Worm (Caenorhabditis elegans) whole organism, midembryonic: ENCODE measurements around the gene C03B1.4.

Source experiments
- T22C8.4 ChIP-seq: fragments of 200-800 bp; sonication (Bioruptor generic); IDR thresholded peaks from 2 replicates; pipeline ENCODE4 v1.3.6; 2022; ENCODE audit warnings: missing genetic modification characterization, missing compliant biosample characterization
- cog-1 ChIP-seq: sonication (generic microtip); optimal IDR thresholded peaks from 2 replicates; lab custom pipeline; 2016; ENCODE audit warnings: missing genetic modification characterization, missing compliant biosample characterization
- flt-1 ChIP-seq: fragments of 200-800 bp; sonication (Bioruptor generic); IDR thresholded peaks from 2 replicates; pipeline ENCODE4 v1.3.6; 2022; ENCODE audit warnings: missing genetic modification characterization, missing compliant biosample characterization
- klf-2 ChIP-seq: fragments of 200-800 bp; sonication (Bioruptor generic); conservative IDR thresholded peaks from 2 replicates; pipeline ENCODE4 v1.3.6; 2022; ENCODE audit warnings: missing genetic modification reagents, missing genetic modification characterization, missing compliant biosample characterization
- med-1 ChIP-seq: sonication (generic microtip); optimal IDR thresholded peaks from 2 replicates; lab custom pipeline; 2017; ENCODE audit warnings: missing genetic modification characterization, mild to moderate bottlenecking, missing compliant biosample characterization, antibody characterized with exemption, missing genetic modification reagents; ENCODE audit not compliant: insufficient read depth
- ref-1 ChIP-seq: fragments of 200-800 bp; sonication (Bioruptor generic); conservative IDR thresholded peaks from 2 replicates; pipeline ENCODE4 v1.3.6; 2022; ENCODE audit warnings: missing genetic modification reagents, missing genetic modification characterization, missing compliant biosample characterization
- tab-1 ChIP-seq: fragments of 200-800 bp; sonication (Bioruptor generic); IDR thresholded peaks from 2 replicates; pipeline ENCODE4 v1.3.6; 2022; ENCODE audit warnings: missing genetic modification characterization, missing compliant biosample characterization
- ztf-23 ChIP-seq: fragments of 200-800 bp; sonication (Bioruptor generic); IDR thresholded peaks from 2 replicates; pipeline ENCODE4 v1.3.6; 2022; ENCODE audit warnings: missing genetic modification reagents, missing genetic modification characterization, missing compliant biosample characterization
- ztf-29 ChIP-seq: fragments of 200-800 bp; sonication (Bioruptor generic); IDR thresholded peaks from 2 replicates; pipeline ENCODE4 v1.3.6; 2022; ENCODE audit warnings: missing genetic modification reagents, missing genetic modification characterization, missing compliant biosample characterization

C03B1.4 gene

ce11 chrX:6364196-6364595 lies at the start of gene C03B1.4:
C03B1.4 (plus strand) TSS chrX:6364496.
- TF ChIP-seq tab-1 (no peak), med-1 (GFP tag; lab: Kevin White, UChicago) (no peak), cog-1 (tag; lab: Kevin White, UChicago) (no peak), ztf-29 (no peak), ref-1 (GFP tag; lab: Robert Waterston, UW) (no peak), T22C8.4 (GFP tag; lab: Robert Waterston, UW) (no peak), klf-2 (GFP tag; lab: Robert Waterston, UW) (no peak), flt-1 (GFP tag; lab: Robert Waterston, UW) (no peak), ztf-23 (GFP tag; lab: Robert Waterston, UW) (no peak)

ce11 chrX:6318803-6319202 lies 45.5 kb upstream of the C03B1.4 start:
- TF ChIP-seq ref-1 (GFP tag; lab: Robert Waterston, UW) (no peak), T22C8.4 (GFP tag; lab: Robert Waterston, UW) (no peak), klf-2 (GFP tag; lab: Robert Waterston, UW) (no peak), tab-1 (no peak), cog-1 (tag; lab: Kevin White, UChicago) (no peak), ztf-29 (no peak), flt-1 (GFP tag; lab: Robert Waterston, UW) (no peak), ztf-23 (GFP tag; lab: Robert Waterston, UW) (no peak), med-1 (GFP tag; lab: Kevin White, UChicago) (no peak)

DNA sequence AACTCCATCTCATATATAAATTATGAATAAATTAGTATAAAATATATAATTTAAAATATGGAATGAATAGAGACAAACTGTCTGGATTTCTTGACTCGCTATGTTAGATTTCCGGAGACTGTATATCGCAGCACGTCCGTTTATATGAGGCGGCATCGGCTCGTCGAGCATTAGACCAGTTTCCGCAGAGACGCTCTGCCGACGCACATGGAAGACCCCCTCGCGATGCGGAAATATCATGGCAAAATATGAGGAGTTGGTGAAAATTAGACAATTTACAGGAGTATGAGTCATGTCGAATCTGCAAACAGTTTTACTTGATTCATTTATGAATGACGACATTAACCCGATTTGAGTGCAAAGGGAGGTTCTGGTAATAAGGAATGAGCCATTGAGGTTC lies 44.8 kb upstream of the C03B1.4 start, which contains the start of gene chtb-3:
Gene chtb-3, minus strand, starts transcription at position 101 of the 400 bp plus-strand sequence.
- no peak for TF ChIP-seq tab-1
- TF ChIP-seq ref-1 (GFP tag; lab: Robert Waterston, UW) = no peak
- TF ChIP-seq ztf-29 = no peak
- TF ChIP-seq flt-1 (GFP tag; lab: Robert Waterston, UW) = no peak
- no peak for TF ChIP-seq cog-1 (tag; lab: Kevin White, UChicago)
- TF ChIP-seq klf-2 (GFP tag; lab: Robert Waterston, UW) = no peak
- TF ChIP-seq T22C8.4 (GFP tag; lab: Robert Waterston, UW) = no peak
- TF ChIP-seq med-1 (GFP tag; lab: Kevin White, UChicago) = no peak
- TF ChIP-seq ztf-23 (GFP tag; lab: Robert Waterston, UW) = no peak

DNA sequence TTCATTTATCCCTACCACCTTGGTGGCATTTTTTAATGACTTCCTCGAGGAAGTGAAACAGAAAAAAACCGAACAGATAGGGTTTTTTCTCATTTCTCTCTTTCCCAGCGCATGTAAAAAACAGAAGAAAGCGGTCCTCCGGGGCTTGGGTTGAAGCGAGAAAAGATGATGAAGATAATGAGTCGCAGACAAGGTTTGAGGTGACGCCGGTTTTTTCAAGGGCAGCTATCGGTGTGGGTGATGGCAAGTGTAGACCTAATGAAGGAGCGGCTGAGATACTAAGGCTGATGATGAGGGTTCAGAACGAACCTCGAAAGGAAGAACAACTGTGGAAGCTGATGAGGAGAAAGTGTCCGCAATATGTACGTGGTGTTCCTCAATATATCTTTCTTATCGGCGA lies 43.4 kb upstream of the C03B1.4 start:
- TF ChIP-seq T22C8.4 (GFP tag; lab: Robert Waterston, UW) (no peak), ztf-23 (GFP tag; lab: Robert Waterston, UW) (no peak), med-1 (GFP tag; lab: Kevin White, UChicago) (no peak), tab-1 (no peak), ref-1 (GFP tag; lab: Robert Waterston, UW) (no peak), klf-2 (GFP tag; lab: Robert Waterston, UW) (no peak), cog-1 (tag; lab: Kevin White, UChicago) (no peak), ztf-29 (no peak), flt-1 (GFP tag; lab: Robert Waterston, UW) (no peak)

- no peak for TF ChIP-seq med-1 (GFP tag; lab: Kevin White, UChicago)
- TF ChIP-seq ztf-23 (GFP tag; lab: Robert Waterston, UW) = no peak
- TF ChIP-seq klf-2 (GFP tag; lab: Robert Waterston, UW) = no peak
- no peak for TF ChIP-seq flt-1 (GFP tag; lab: Robert Waterston, UW)
- no peak for TF ChIP-seq ztf-29
- no peak for TF ChIP-seq cog-1 (tag; lab: Kevin White, UChicago)
- TF ChIP-seq tab-1 = no peak
Observed at ce11 chrX:6321380-6321779, 42.9 kb upstream of the C03B1.4 start.

- TF ChIP-seq tab-1 (no peak), med-1 (GFP tag; lab: Kevin White, UChicago) (no peak), ztf-23 (GFP tag; lab: Robert Waterston, UW) (no peak), ref-1 (GFP tag; lab: Robert Waterston, UW) (no peak), flt-1 (GFP tag; lab: Robert Waterston, UW) (no peak), ztf-29 (no peak), klf-2 (GFP tag; lab: Robert Waterston, UW) (no peak), T22C8.4 (GFP tag; lab: Robert Waterston, UW) (no peak), cog-1 (tag; lab: Kevin White, UChicago) (no peak)
Observed at ce11 chrX:6323129-6323528, 41.2 kb upstream of the C03B1.4 start, which contains the start of gene col-167. col-167 (plus strand) TSS chrX:6323488.

ce11 chrX:6326088-6326487 lies 38.2 kb upstream of the C03B1.4 start, which contains the start of gene col-168:
col-168 (plus strand) TSS chrX:6326388.
- no peak for TF ChIP-seq ztf-29
- TF ChIP-seq tab-1 = no peak
- no peak for TF ChIP-seq ztf-23 (GFP tag; lab: Robert Waterston, UW)
- no peak for TF ChIP-seq ref-1 (GFP tag; lab: Robert Waterston, UW)
- no peak for TF ChIP-seq klf-2 (GFP tag; lab: Robert Waterston, UW)
- TF ChIP-seq flt-1 (GFP tag; lab: Robert Waterston, UW) = no peak
- TF ChIP-seq med-1 (GFP tag; lab: Kevin White, UChicago) = no peak
- TF ChIP-seq T22C8.4 (GFP tag; lab: Robert Waterston, UW) = no peak
- TF ChIP-seq cog-1 (tag; lab: Kevin White, UChicago) = no peak

ce11 chrX:6328860-6329259 lies 35.4 kb upstream of the C03B1.4 start, which contains the start of gene col-169:
col-169 (plus strand) TSS chrX:6329160.
- no peak for TF ChIP-seq T22C8.4 (GFP tag; lab: Robert Waterston, UW)
- TF ChIP-seq flt-1 (GFP tag; lab: Robert Waterston, UW) = no peak
- no peak for TF ChIP-seq ref-1 (GFP tag; lab: Robert Waterston, UW)
- no peak for TF ChIP-seq ztf-23 (GFP tag; lab: Robert Waterston, UW)
- TF ChIP-seq cog-1 (tag; lab: Kevin White, UChicago) = no peak
- no peak for TF ChIP-seq tab-1
- TF ChIP-seq med-1 (GFP tag; lab: Kevin White, UChicago) = no peak
- TF ChIP-seq ztf-29 = no peak
- TF ChIP-seq klf-2 (GFP tag; lab: Robert Waterston, UW) = no peak

- TF ChIP-seq ref-1 (GFP tag; lab: Robert Waterston, UW) = no peak
- TF ChIP-seq klf-2 (GFP tag; lab: Robert Waterston, UW) = no peak
- no peak for TF ChIP-seq ztf-23 (GFP tag; lab: Robert Waterston, UW)
- no peak for TF ChIP-seq cog-1 (tag; lab: Kevin White, UChicago)
- TF ChIP-seq T22C8.4 (GFP tag; lab: Robert Waterston, UW) = no peak
- TF ChIP-seq med-1 (GFP tag; lab: Kevin White, UChicago) = no peak
- TF ChIP-seq ztf-29 = no peak
- TF ChIP-seq tab-1 = no peak
Observed at ce11 chrX:6331409-6331808, 32.9 kb upstream of the C03B1.4 start, which contains the start of gene col-170. col-170 (plus strand) TSS chrX:6331709.
